Fruit fly (Drosophila melanogaster) whole organism, embryonic: ENCODE data around the gene Paf-AHalpha.
A peak's percentile ranks its signal among the peaks of the same experiment; 100 is the strongest.

Experiments used
- Aef1 ChIP-seq: fragments of 200-800 bp; sonication (Bioruptor generic); IDR thresholded peaks from 3 replicates; pipeline ENCODE4 v1.3.6; 2022; ENCODE audit warnings: missing biosample characterization, missing genetic modification characterization
- Atf3 ChIP-seq: fragments of 200-800 bp; sonication (Bioruptor generic); optimal IDR thresholded peaks from 3 replicates; lab custom pipeline; 2016; ENCODE audit warnings: missing biosample characterization, missing genetic modification characterization
- BEAF-32 ChIP-seq: fragments of 200-800 bp; sonication (Bioruptor generic); optimal IDR thresholded peaks from 3 replicates; lab custom pipeline; 2017; ENCODE audit warnings: missing biosample characterization, missing genetic modification characterization, mild to moderate bottlenecking, moderate library complexity, missing genetic modification reagents
- CG10147 ChIP-seq: fragments of 200-800 bp; sonication (Bioruptor generic); optimal IDR thresholded peaks from 2 replicates; lab custom pipeline; 2019; ENCODE audit warnings: missing biosample characterization, mild to moderate bottlenecking, missing genetic modification characterization, moderate library complexity
- CG10267 ChIP-seq: fragments of 200-800 bp; sonication (Bioruptor generic); optimal IDR thresholded peaks from 2 replicates; lab custom pipeline; 2018; ENCODE audit warnings: missing biosample characterization, mild to moderate bottlenecking, missing genetic modification characterization, moderate library complexity
- CG10431 ChIP-seq: fragments of 200-800 bp; sonication (Bioruptor generic); optimal IDR thresholded peaks from 3 replicates; lab custom pipeline; 2018; ENCODE audit warnings: missing biosample characterization, mild to moderate bottlenecking, missing genetic modification characterization
- CG12155 ChIP-seq: fragments of 200-800 bp; sonication (Bioruptor generic); optimal IDR thresholded peaks from 3 replicates; lab custom pipeline; 2016; ENCODE audit warnings: missing biosample characterization, missing genetic modification characterization
- CG12299 ChIP-seq: fragments of 200-800 bp; sonication (Bioruptor generic); optimal IDR thresholded peaks from 2 replicates; lab custom pipeline; 2018; ENCODE audit warnings: missing biosample characterization, mild to moderate bottlenecking, missing genetic modification characterization
- CG13123 ChIP-seq: fragments of 200-800 bp; sonication (Bioruptor generic); optimal IDR thresholded peaks from 2 replicates; lab custom pipeline; 2016; ENCODE audit warnings: missing biosample characterization, missing genetic modification characterization
- CG14710 ChIP-seq: fragments of 200-800 bp; sonication (Bioruptor generic); optimal IDR thresholded peaks from 3 replicates; lab custom pipeline; 2019; ENCODE audit warnings: missing biosample characterization, mild to moderate bottlenecking, missing genetic modification characterization, moderate library complexity
- CG15514 ChIP-seq: fragments of 200-800 bp; sonication (Bioruptor generic); optimal IDR thresholded peaks from 3 replicates; lab custom pipeline; 2017; ENCODE audit warnings: missing biosample characterization, missing genetic modification characterization, mild to moderate bottlenecking, moderate library complexity, missing genetic modification reagents
- CG17829 ChIP-seq: fragments of 200-800 bp; optimal IDR thresholded peaks from 2 replicates; lab custom pipeline; 2019; ENCODE audit warnings: missing biosample characterization, mild to moderate bottlenecking, missing genetic modification characterization, moderate library complexity
- CG2116 ChIP-seq: fragments of 200-800 bp; sonication (Bioruptor generic); optimal IDR thresholded peaks from 3 replicates; lab custom pipeline; 2018; ENCODE audit warnings: missing biosample characterization, mild to moderate bottlenecking, missing genetic modification characterization
- CG30020 ChIP-seq: fragments of 200-800 bp; optimal IDR thresholded peaks from 2 replicates; lab custom pipeline; 2019; ENCODE audit warnings: missing biosample characterization, mild to moderate bottlenecking, missing genetic modification characterization, moderate library complexity
- CG3995 ChIP-seq: fragments of 200-800 bp; sonication (Bioruptor generic); optimal IDR thresholded peaks from 3 replicates; lab custom pipeline; 2016; ENCODE audit warnings: missing biosample characterization, missing genetic modification characterization
- D19B ChIP-seq: fragments of 200-800 bp; sonication (Bioruptor generic); optimal IDR thresholded peaks from 2 replicates; lab custom pipeline; 2017; ENCODE audit warnings: missing biosample characterization, mild to moderate bottlenecking, missing genetic modification characterization
- Dll ChIP-seq: fragments of 200-800 bp; sonication (Bioruptor generic); IDR thresholded peaks from 4 replicates; pipeline ENCODE4 v1.3.6; 2022; ENCODE audit warnings: missing biosample characterization, missing genetic modification characterization; ENCODE audit not compliant: partially characterized antibody
- Dref ChIP-seq: fragments of 200-800 bp; sonication (Bioruptor generic); IDR thresholded peaks from 2 replicates; pipeline ENCODE4 v1.3.6; 2022; ENCODE audit warnings: missing biosample characterization, missing genetic modification characterization
- Med ChIP-seq: fragments of 200-800 bp; sonication (Bioruptor generic); peaks from one replicate; lab custom pipeline; 2016; ENCODE audit warnings: missing biosample characterization, missing genetic modification characterization, mild to moderate bottlenecking, inconsistent platforms, moderate library complexity
- Myb ChIP-seq: fragments of 200-800 bp; sonication (Bioruptor generic); optimal IDR thresholded peaks from 2 replicates; lab custom pipeline; 2016; ENCODE audit warnings: missing biosample characterization, missing genetic modification characterization
- Sry-β ChIP-seq: fragments of 200-800 bp; sonication (Bioruptor generic); optimal IDR thresholded peaks from 2 replicates; lab custom pipeline; 2018; ENCODE audit warnings: missing biosample characterization, mild to moderate bottlenecking, missing genetic modification characterization, moderate library complexity
- Sry-δ ChIP-seq: fragments of 200-800 bp; sonication (Bioruptor generic); optimal IDR thresholded peaks from 2 replicates; lab custom pipeline; 2016; ENCODE audit warnings: missing biosample characterization, missing genetic modification characterization
- ac ChIP-seq: fragments of 200-800 bp; sonication (Bioruptor generic); optimal IDR thresholded peaks from 3 replicates; lab custom pipeline; 2017; ENCODE audit warnings: missing biosample characterization, mild to moderate bottlenecking, missing genetic modification characterization
- al ChIP-seq: fragments of 200-800 bp; sonication (Bioruptor generic); IDR thresholded peaks from 2 replicates; pipeline ENCODE4 v1.3.6; 2022; ENCODE audit warnings: missing biosample characterization, missing genetic modification characterization
- ase ChIP-seq: fragments of 200-800 bp; sonication (Bioruptor generic); IDR thresholded peaks from 3 replicates; pipeline ENCODE4 v1.3.6; 2022; ENCODE audit warnings: missing biosample characterization, missing genetic modification characterization
- ash1 ChIP-seq: fragments of 200-800 bp; sonication (Bioruptor generic); optimal IDR thresholded peaks from 2 replicates; lab custom pipeline; 2018; ENCODE audit warnings: missing biosample characterization, mild to moderate bottlenecking, missing genetic modification characterization
- crp ChIP-seq, 2 experiments: fragments of 200-800 bp; sonication (Bioruptor generic); optimal IDR thresholded peaks; 2 replicates in 1 of 2; 3 replicates in 1 of 2; lab custom pipeline; 2017; ENCODE audit warnings: missing biosample characterization in 2 of 2, missing genetic modification characterization in 2 of 2, mild to moderate bottlenecking in 1 of 2, moderate library complexity in 1 of 2
- fd3F ChIP-seq: fragments of 200-800 bp; sonication (Bioruptor generic); optimal IDR thresholded peaks from 2 replicates; lab custom pipeline; 2018; ENCODE audit warnings: missing biosample characterization, mild to moderate bottlenecking, missing genetic modification characterization, moderate library complexity
- grau ChIP-seq: fragments of 200-800 bp; optimal IDR thresholded peaks from 3 replicates; lab custom pipeline; 2019; ENCODE audit warnings: missing biosample characterization, mild to moderate bottlenecking, missing genetic modification characterization, moderate library complexity
- gro ChIP-seq: fragments of 200-800 bp; sonication (Bioruptor generic); optimal IDR thresholded peaks from 2 replicates; lab custom pipeline; 2016; ENCODE audit warnings: missing biosample characterization, missing genetic modification characterization
- lola ChIP-seq, 3 experiments: fragments of >200 bp in 2 of 3; fragments of 200-800 bp in 1 of 3; sonication (Bioruptor generic) in 1 of 3; optimal IDR thresholded peaks; 2 replicates each; lab custom pipeline; 2017 to 2019; ENCODE audit warnings: missing biosample characterization in 3 of 3, missing genetic modification characterization in 3 of 3, mild to moderate bottlenecking in 1 of 3, moderate library complexity in 1 of 3
- row ChIP-seq: fragments of 200-800 bp; sonication (Bioruptor generic); IDR thresholded peaks from 3 replicates; pipeline ENCODE4 v1.3.6; 2022; ENCODE audit warnings: missing biosample characterization, missing genetic modification characterization
- sc ChIP-seq, 3 experiments: fragments of >200 bp in 2 of 3; fragments of 200-800 bp in 1 of 3; sonication (Bioruptor generic) in 1 of 3; optimal IDR thresholded peaks; 2 replicates in 2 of 3; 3 replicates in 1 of 3; lab custom pipeline; 2017; ENCODE audit warnings: mild to moderate bottlenecking in 1 of 3, missing biosample characterization in 1 of 3, missing genetic modification characterization in 1 of 3, missing genetic modification reagents in 1 of 3
- sens ChIP-seq: fragments of 200-800 bp; sonication (Bioruptor generic); peaks from one replicate; lab custom pipeline; 2016; ENCODE audit warnings: missing biosample characterization, missing genetic modification characterization
- sens-2 ChIP-seq: fragments of 200-800 bp; sonication (Bioruptor generic); IDR thresholded peaks from 2 replicates; pipeline ENCODE4 v1.3.6; 2022; ENCODE audit warnings: missing biosample characterization, missing genetic modification characterization
- sug ChIP-seq: fragments of 200-800 bp; optimal IDR thresholded peaks from 2 replicates; lab custom pipeline; 2019; ENCODE audit warnings: missing biosample characterization, mild to moderate bottlenecking, missing genetic modification characterization, moderate library complexity
- tll ChIP-seq, 2 experiments: fragments of 200-800 bp in 1 of 2; fragments of >200 bp in 1 of 2; sonication (Bioruptor generic) in 1 of 2; optimal IDR thresholded peaks; 2 replicates each; lab custom pipeline; 2017 to 2019; ENCODE audit warnings: missing biosample characterization in 2 of 2, missing genetic modification characterization in 2 of 2, mild to moderate bottlenecking in 1 of 2, moderate library complexity in 1 of 2
- trem ChIP-seq: fragments of 200-800 bp; optimal IDR thresholded peaks from 3 replicates; lab custom pipeline; 2019; ENCODE audit warnings: missing biosample characterization, mild to moderate bottlenecking, missing genetic modification characterization, moderate library complexity
- unc-4 ChIP-seq: fragments of 200-800 bp; sonication (Bioruptor generic); IDR thresholded peaks from 2 replicates; pipeline ENCODE4 v1.3.6; 2022; ENCODE audit warnings: missing biosample characterization, missing genetic modification characterization; ENCODE audit not compliant: partially characterized antibody
- vvl ChIP-seq: fragments of 200-800 bp; sonication (Bioruptor generic); IDR thresholded peaks from 2 replicates; pipeline ENCODE4 v1.3.6; 2022; ENCODE audit warnings: missing biosample characterization, missing genetic modification characterization

Paf-AHalpha gene

DNA sequence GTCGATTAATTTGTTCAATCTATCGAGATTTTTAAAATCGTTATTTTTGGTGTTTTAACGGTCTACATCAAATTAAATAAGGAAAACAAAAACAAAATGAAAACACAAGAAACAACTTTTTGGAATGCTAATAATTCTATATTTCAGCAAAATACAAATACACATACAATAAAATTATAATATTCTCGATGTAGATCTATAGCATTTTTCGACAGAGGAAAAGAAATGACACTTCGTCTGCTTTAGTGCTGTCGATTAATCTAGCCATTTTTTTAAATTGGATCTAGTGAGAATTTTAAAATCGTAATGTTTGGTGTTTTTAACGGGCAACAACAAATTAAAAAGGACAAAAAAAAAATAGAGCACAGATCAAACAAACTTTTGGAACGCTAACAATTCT lies 48.3 kb downstream of the Paf-AHalpha start, which contains the start of gene Arp6:
TSS of gene Arp6 (minus strand) at position 11 of the 400 bp plus-strand sequence.
- TF ChIP-seq CG10267 (tag; lab: Kevin White, UChicago) (peak; percentile 38), D19B (GFP tag; lab: Kevin White, UChicago) (no peak), Med (no peak), CG13123 (GFP tag; lab: Kevin White, UChicago) (no peak), CG12299 (tag; lab: Kevin White, UChicago) (no peak), sens-2 (GFP tag; lab: Robert Waterston, UW) (no peak), Dll (0 out of 4 replicates have a peak, but pooled peaks have one; percentile 42), CG3995 (peak; percentile 65), trem (tag; lab: Kevin White, UChicago) (peak; percentile 29), lola (GFP tag; optimal IDR thresholded peaks at IDR 0.05; lab: Kevin White, UChicago) (no peak), Sry-β (peak; percentile 93), Sry-δ (GFP tag; lab: Kevin White, UChicago) (peak; percentile 7), Atf3 (GFP tag; lab: Kevin White, UChicago) (no peak), vvl (GFP tag; lab: Robert Waterston, UW) (no peak), CG17829 (tag; lab: Kevin White, UChicago) (no peak), crp (GFP tag; optimal IDR thresholded peaks at IDR 0.05; lab: Kevin White, UChicago) (peak in 1 of 2 experiments; percentile 65), CG10147 (GFP tag; lab: Kevin White, UChicago) (no peak), CG30020 (tag; lab: Kevin White, UChicago) (peak; percentile 1), sens (GFP tag; lab: Kevin White, UChicago) (peak; percentile 43), ash1 (GFP tag; lab: Kevin White, UChicago) (no peak), Myb (peak; percentile 48), gro (GFP tag; lab: Kevin White, UChicago) (no peak), sc (optimal IDR thresholded peaks at IDR 0.05; lab: Kevin White, UChicago) (no peak), sc (GFP tag; optimal IDR thresholded peaks at IDR 0.05; lab: Kevin White, UChicago) (no peak), tll (GFP tag; optimal IDR thresholded peaks at IDR 0.05; lab: Kevin White, UChicago) (no peak), BEAF-32 (GFP tag; lab: Kevin White, UChicago) (peak; percentile 32), row (GFP tag; lab: Robert Waterston, UW) (peak; percentile 61), CG15514 (GFP tag; lab: Kevin White, UChicago) (peak; percentile 26), unc-4 (GFP tag; lab: Robert Waterston, UW) (0 out of 2 replicates have a peak, but pooled peaks have one; percentile 24), al (GFP tag; lab: Robert Waterston, UW) (no peak), CG12155 (GFP tag; lab: Kevin White, UChicago) (no peak), ac (no peak), sug (tag; lab: Kevin White, UChicago) (peak; percentile 6), grau (tag; lab: Kevin White, UChicago) (no peak), Aef1 (GFP tag; lab: Robert Waterston, UW) (no peak), ase (GFP tag; lab: Robert Waterston, UW) (no peak), fd3F (GFP tag; lab: Kevin White, UChicago) (no peak), CG2116 (GFP tag; lab: Kevin White, UChicago) (peak; percentile 40), CG14710 (tag; lab: Kevin White, UChicago) (peak; percentile 26), CG10431 (GFP tag; lab: Kevin White, UChicago) (no peak), Dref (GFP tag; lab: Robert Waterston, UW) (peak; percentile 57)
